Fruit fly (Drosophila melanogaster) whole organism, embryonic: ENCODE measurements around the gene nAChRalpha6.

Source experiments
- Adf1 ChIP-seq: fragments of 200-800 bp; sonication (Bioruptor generic); IDR thresholded peaks from 2 replicates; pipeline ENCODE4 v1.3.6; 2022; ENCODE audit warnings: missing biosample characterization, missing genetic modification characterization
- Atf-2 ChIP-seq: fragments of 200-800 bp; sonication (Bioruptor generic); optimal IDR thresholded peaks from 2 replicates; lab custom pipeline; 2016; ENCODE audit warnings: missing biosample characterization, missing genetic modification characterization
- Atf6 ChIP-seq: fragments of 200-800 bp; sonication (Bioruptor generic); IDR thresholded peaks from 2 replicates; pipeline ENCODE4 v1.3.6; 2022; ENCODE audit warnings: missing biosample characterization, missing genetic modification characterization
- Awh ChIP-seq: fragments of 200-800 bp; sonication (Bioruptor generic); IDR thresholded peaks from 2 replicates; pipeline ENCODE4, ENCODE4 v1.3.6; 2022; ENCODE audit warnings: missing biosample characterization, missing genetic modification characterization
- C15 ChIP-seq: fragments of 200-800 bp; sonication (Bioruptor generic); IDR thresholded peaks from 3 replicates; pipeline ENCODE4 v1.3.6; 2022; ENCODE audit warnings: missing biosample characterization, missing genetic modification characterization
- CG10654 ChIP-seq: fragments of 200-800 bp; sonication (Bioruptor generic); optimal IDR thresholded peaks from 2 replicates; lab custom pipeline; 2016; ENCODE audit warnings: missing biosample characterization, missing genetic modification characterization
- CG11695 ChIP-seq: fragments of 200-800 bp; sonication (Bioruptor generic); IDR thresholded peaks from 3 replicates; pipeline ENCODE4 v1.3.6; 2022; ENCODE audit warnings: missing biosample characterization, missing genetic modification characterization
- CG11723 ChIP-seq: fragments of 200-800 bp; sonication (Bioruptor generic); optimal IDR thresholded peaks from 2 replicates; lab custom pipeline; 2017; ENCODE audit warnings: missing biosample characterization, mild to moderate bottlenecking, missing genetic modification characterization
- CG12104 ChIP-seq: fragments of 200-800 bp; sonication (Bioruptor generic); optimal IDR thresholded peaks from 3 replicates; lab custom pipeline; 2016; ENCODE audit warnings: missing biosample characterization, missing genetic modification characterization
- CG15514 ChIP-seq: fragments of 200-800 bp; sonication (Bioruptor generic); optimal IDR thresholded peaks from 3 replicates; lab custom pipeline; 2017; ENCODE audit warnings: missing biosample characterization, missing genetic modification characterization, mild to moderate bottlenecking, moderate library complexity, missing genetic modification reagents
- CG17385 ChIP-seq: fragments of 200-800 bp; sonication (Bioruptor generic); optimal IDR thresholded peaks from 3 replicates; lab custom pipeline; 2018; ENCODE audit warnings: missing biosample characterization, mild to moderate bottlenecking, missing genetic modification characterization
- CG18011 ChIP-seq: fragments of 200-800 bp; sonication (Bioruptor generic); optimal IDR thresholded peaks from 2 replicates; lab custom pipeline; 2017; ENCODE audit warnings: missing biosample characterization, missing genetic modification characterization, mild to moderate bottlenecking, moderate library complexity, missing genotype
- CG18476 ChIP-seq: fragments of 200-800 bp; sonication (Bioruptor generic); optimal IDR thresholded peaks from 2 replicates; lab custom pipeline; 2016; ENCODE audit warnings: missing biosample characterization, mild to moderate bottlenecking, missing genetic modification characterization
- CG2202 ChIP-seq: fragments of 200-800 bp; sonication (Bioruptor generic); optimal IDR thresholded peaks from 2 replicates; lab custom pipeline; 2018; ENCODE audit warnings: missing biosample characterization, mild to moderate bottlenecking, missing genetic modification characterization
- CG2712 ChIP-seq: fragments of 200-800 bp; optimal IDR thresholded peaks from 3 replicates; lab custom pipeline; 2019; ENCODE audit warnings: missing biosample characterization, mild to moderate bottlenecking, missing genetic modification characterization, moderate library complexity
- CG33213 ChIP-seq: fragments of 200-800 bp; sonication (Bioruptor generic); optimal IDR thresholded peaks from 3 replicates; lab custom pipeline; 2016; ENCODE audit warnings: missing biosample characterization, missing genetic modification characterization
- CG3407 ChIP-seq: fragments of 200-800 bp; sonication (Bioruptor generic); optimal IDR thresholded peaks from 2 replicates; lab custom pipeline; 2018; ENCODE audit warnings: missing biosample characterization, mild to moderate bottlenecking, missing genetic modification characterization
- CG43689 ChIP-seq: fragments of 200-800 bp; sonication (Bioruptor generic); IDR thresholded peaks from 2 replicates; pipeline ENCODE4 v1.3.6; 2022; ENCODE audit warnings: missing biosample characterization, missing genetic modification characterization
- CG4617 ChIP-seq: fragments of 200-800 bp; sonication (Bioruptor generic); optimal IDR thresholded peaks from 3 replicates; lab custom pipeline; 2016; ENCODE audit warnings: missing biosample characterization, missing genetic modification characterization, borderline replicate concordance
- CG6791 ChIP-seq: fragments of 200-800 bp; sonication (Bioruptor generic); IDR thresholded peaks from 3 replicates; pipeline ENCODE4 v1.3.6; 2022; ENCODE audit warnings: missing biosample characterization, missing genetic modification characterization; ENCODE audit not compliant: partially characterized antibody
- CG7357 ChIP-seq: fragments of 200-800 bp; sonication (Bioruptor generic); IDR thresholded peaks from 3 replicates; pipeline ENCODE4 v1.3.6; 2022; ENCODE audit warnings: missing biosample characterization, missing genetic modification characterization
- CG9215 ChIP-seq: fragments of 200-800 bp; sonication (Bioruptor generic); IDR thresholded peaks from 2 replicates; pipeline ENCODE4 v1.3.6; 2022; ENCODE audit warnings: missing biosample characterization, missing genetic modification characterization
- CTCF ChIP-seq: fragments of 200-800 bp; sonication (Bioruptor generic); optimal IDR thresholded peaks from 2 replicates; lab custom pipeline; 2017; ENCODE audit warnings: missing biosample characterization, mild to moderate bottlenecking, missing genetic modification characterization, moderate library complexity
- D ChIP-seq, 2 experiments: fragments of 200-800 bp in 1 of 2; fragments of >200 bp in 1 of 2; sonication (Bioruptor generic) in 1 of 2; optimal IDR thresholded peaks; 2 replicates in 1 of 2; 3 replicates in 1 of 2; lab custom pipeline; 2017; ENCODE audit warnings: mild to moderate bottlenecking in 1 of 2, missing biosample characterization in 1 of 2, missing genetic modification characterization in 1 of 2, missing genetic modification reagents in 1 of 2
- Dfd ChIP-seq, 2 experiments: fragments of >200 bp; optimal IDR thresholded peaks; 2 replicates each; lab custom pipeline; 2017; ENCODE audit warnings: missing biosample characterization in 2 of 2, missing genetic modification characterization in 2 of 2
- Gug ChIP-seq: fragments of 200-800 bp; sonication (Bioruptor generic); IDR thresholded peaks from 4 replicates; pipeline ENCODE4 v1.3.6; 2022; ENCODE audit warnings: missing biosample characterization, missing genetic modification characterization
- Hr39 ChIP-seq: fragments of >200 bp; optimal IDR thresholded peaks from 2 replicates; lab custom pipeline; 2017
- Hsf ChIP-seq: fragments of 200-800 bp; sonication (Bioruptor generic); optimal IDR thresholded peaks from 3 replicates; lab custom pipeline; 2016; ENCODE audit warnings: missing biosample characterization, missing genetic modification characterization
- Oaz ChIP-seq: fragments of 200-800 bp; sonication (Bioruptor generic); IDR thresholded peaks from 2 replicates; pipeline ENCODE4 v1.3.6; 2022; ENCODE audit warnings: missing biosample characterization, missing genetic modification characterization
- Stat92E ChIP-seq, 3 experiments: fragments of >200 bp in 2 of 3; fragments of 200-800 bp in 1 of 3; sonication (Bioruptor generic) in 1 of 3; optimal IDR thresholded peaks; 2 replicates each; lab custom pipeline; 2017 to 2019; ENCODE audit warnings: missing biosample characterization in 3 of 3, missing genetic modification characterization in 3 of 3, mild to moderate bottlenecking in 1 of 3, moderate library complexity in 1 of 3
- btn ChIP-seq: fragments of 200-800 bp; sonication (Bioruptor generic); optimal IDR thresholded peaks from 2 replicates; lab custom pipeline; 2016; ENCODE audit warnings: missing biosample characterization, missing genetic modification characterization
- dpn ChIP-seq, 2 experiments: fragments of 200-800 bp; sonication (Bioruptor generic); optimal IDR thresholded peaks; 3 replicates each; lab custom pipeline; 2016; ENCODE audit warnings: missing biosample characterization in 2 of 2, missing genetic modification characterization in 2 of 2
- gce ChIP-seq: fragments of 200-800 bp; sonication (Bioruptor generic); IDR thresholded peaks from 3 replicates; pipeline ENCODE4 v1.3.6; 2022; ENCODE audit warnings: missing biosample characterization, missing genetic modification characterization
- grau ChIP-seq: fragments of 200-800 bp; optimal IDR thresholded peaks from 3 replicates; lab custom pipeline; 2019; ENCODE audit warnings: missing biosample characterization, mild to moderate bottlenecking, missing genetic modification characterization, moderate library complexity
- jigr1 ChIP-seq: fragments of 200-800 bp; sonication (Bioruptor generic); IDR thresholded peaks from 3 replicates; pipeline ENCODE4 v1.3.6; 2022; ENCODE audit warnings: missing biosample characterization, missing genetic modification characterization
- jumu ChIP-seq: fragments of 200-800 bp; sonication (Bioruptor generic); optimal IDR thresholded peaks from 3 replicates; lab custom pipeline; 2016; ENCODE audit warnings: missing biosample characterization, missing genetic modification characterization
- lab ChIP-seq: fragments of 200-800 bp; sonication (Bioruptor generic); optimal IDR thresholded peaks from 3 replicates; lab custom pipeline; 2017; ENCODE audit warnings: missing biosample characterization, missing genetic modification characterization, mild to moderate bottlenecking, moderate library complexity, missing genetic modification reagents
- lola ChIP-seq, 3 experiments: fragments of >200 bp in 2 of 3; fragments of 200-800 bp in 1 of 3; sonication (Bioruptor generic) in 1 of 3; optimal IDR thresholded peaks; 2 replicates each; lab custom pipeline; 2017 to 2019; ENCODE audit warnings: missing biosample characterization in 3 of 3, missing genetic modification characterization in 3 of 3, mild to moderate bottlenecking in 1 of 3, moderate library complexity in 1 of 3
- mam ChIP-seq: fragments of 200-800 bp; sonication (Bioruptor generic); optimal IDR thresholded peaks from 3 replicates; lab custom pipeline; 2016; ENCODE audit warnings: missing biosample characterization, missing genetic modification characterization
- odd ChIP-seq: fragments of 200-800 bp; sonication (Bioruptor generic); optimal IDR thresholded peaks from 2 replicates; lab custom pipeline; 2017; ENCODE audit warnings: missing biosample characterization, mild to moderate bottlenecking, missing genetic modification characterization
- pita ChIP-seq: fragments of 200-800 bp; sonication (Bioruptor generic); optimal IDR thresholded peaks from 2 replicates; lab custom pipeline; 2017; ENCODE audit warnings: missing biosample characterization, mild to moderate bottlenecking, missing genetic modification characterization
- ro ChIP-seq: fragments of 200-800 bp; sonication (Bioruptor generic); IDR thresholded peaks from 2 replicates; pipeline ENCODE4 v1.3.6; 2022; ENCODE audit warnings: missing biosample characterization, missing genetic modification characterization
- sens-2 ChIP-seq: fragments of 200-800 bp; sonication (Bioruptor generic); IDR thresholded peaks from 2 replicates; pipeline ENCODE4 v1.3.6; 2022; ENCODE audit warnings: missing biosample characterization, missing genetic modification characterization
- sr ChIP-seq: fragments of 200-800 bp; sonication (Bioruptor generic); IDR thresholded peaks from 3 replicates; pipeline ENCODE4 v1.3.6; 2022; ENCODE audit warnings: missing biosample characterization, missing genetic modification characterization
- trh ChIP-seq: fragments of 200-800 bp; sonication (Bioruptor generic); optimal IDR thresholded peaks from 2 replicates; lab custom pipeline; 2016; ENCODE audit warnings: missing biosample characterization, missing genetic modification characterization
- twi ChIP-seq: fragments of 200-800 bp; optimal IDR thresholded peaks from 2 replicates; lab custom pipeline; 2019; ENCODE audit warnings: missing biosample characterization, mild to moderate bottlenecking, missing genetic modification characterization, moderate library complexity
- usp ChIP-seq: fragments of >200 bp; optimal IDR thresholded peaks from 2 replicates; lab custom pipeline; 2017; ENCODE audit warnings: missing biosample characterization, missing genetic modification characterization
- yki ChIP-seq: fragments of >200 bp; optimal IDR thresholded peaks from 3 replicates; lab custom pipeline; 2018
- zfh1 ChIP-seq: fragments of 200-800 bp; sonication (Bioruptor generic); IDR thresholded peaks from 3 replicates; pipeline ENCODE4 v1.3.6; 2022; ENCODE audit warnings: missing biosample characterization, missing genetic modification characterization

Gene nAChRalpha6

DNA sequence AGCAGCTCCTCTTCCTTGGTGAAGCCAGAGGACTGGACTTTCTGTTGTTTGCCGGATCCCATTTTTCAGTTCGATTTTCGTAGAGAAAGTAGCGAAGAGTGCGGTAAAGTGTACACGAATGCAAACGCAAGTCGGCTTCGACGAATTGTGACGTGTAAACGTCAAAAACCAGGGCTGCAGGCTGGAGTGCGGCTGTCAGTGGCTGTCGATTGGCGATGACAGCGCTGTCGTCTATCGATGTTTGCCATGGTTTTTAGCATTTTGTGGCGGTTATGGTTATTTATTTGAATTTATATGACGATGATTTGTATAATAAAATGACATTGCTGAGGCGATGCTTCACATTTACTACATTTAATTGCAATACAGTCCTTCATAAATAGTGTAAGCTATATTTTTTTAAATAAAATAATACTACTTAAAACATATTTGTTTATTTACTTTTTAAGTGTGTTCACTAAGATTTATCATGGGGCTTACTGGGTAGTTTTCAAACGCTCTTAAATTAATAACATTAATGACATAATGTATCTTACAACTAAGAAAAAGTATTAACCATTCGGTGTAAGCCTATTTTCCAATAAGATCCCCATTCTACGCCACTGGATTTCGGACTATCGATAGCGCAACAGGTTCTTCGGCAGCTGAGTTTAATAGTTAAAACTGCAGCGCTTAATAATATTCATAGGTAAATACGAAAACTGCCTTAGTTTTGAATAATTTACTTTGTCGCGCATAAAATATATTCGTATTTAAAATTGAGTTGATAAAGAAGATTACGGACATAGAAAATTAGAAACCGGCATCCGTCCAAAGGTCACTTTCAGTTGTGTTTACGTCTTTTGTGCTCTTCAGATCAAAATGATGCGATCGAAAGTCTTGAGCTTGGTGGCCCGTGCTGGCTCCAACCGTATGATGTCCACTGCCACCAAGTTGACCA, 32.2 kb upstream of the nAChRalpha6 start, which contains the start of the genes CG5885 and CG4598 (continued):
- TF ChIP-seq CG4617 (peak; percentile 48), Awh (GFP tag; lab: Robert Waterston, UW) (peak; percentile 78), CTCF (no peak), CG2202 (tag; lab: Kevin White, UChicago) (peak; percentile 47), dpn (GFP tag; optimal IDR thresholded peaks at IDR 0.05; lab: Kevin White, UChicago) (peak; percentile 38 to 74), Gug (GFP tag; lab: Robert Waterston, UW) (peak; percentile 56; the same call in 2 of the 4 replicates), CG12104 (peak; percentile 45), CG10654 (GFP tag; lab: Kevin White, UChicago) (peak; percentile 39), CG43689 (GFP tag; lab: Robert Waterston, UW) (0 out of 2 replicates have a peak, but pooled peaks have one; percentile 10), CG7357 (GFP tag; lab: Robert Waterston, UW) (no peak), zfh1 (GFP tag; lab: Robert Waterston, UW) (peak; percentile 69), CG11695 (GFP tag; lab: Robert Waterston, UW) (peak; percentile 66; the same call in 2 of the 3 replicates), CG3407 (peak; percentile 54), CG18476 (no peak), Oaz (GFP tag; lab: Robert Waterston, UW) (0 out of 2 replicates have a peak, but pooled peaks have one; percentile 20), CG18011 (GFP tag; lab: Kevin White, UChicago) (peak; percentile 11), gce (GFP tag; lab: Robert Waterston, UW) (no peak), Stat92E (GFP tag; optimal IDR thresholded peaks at IDR 0.05; lab: Kevin White, UChicago) (peak in 1 of 3 experiments; percentile 52), pita (no peak), grau (peak; percentile 75), btn (GFP tag; lab: Kevin White, UChicago) (no peak), CG9215 (GFP tag; lab: Robert Waterston, UW) (0 out of 2 replicates have a peak, but pooled peaks have one; percentile 13), lola (GFP tag; optimal IDR thresholded peaks at IDR 0.05; lab: Kevin White, UChicago) (peak in 1 of 3 experiments; percentile 71), C15 (GFP tag; lab: Robert Waterston, UW) (0 out of 3 replicates have a peak, but pooled peaks have one; percentile 17), mam (GFP tag; lab: Kevin White, UChicago) (peak; percentile 71), CG6791 (GFP tag; lab: Robert Waterston, UW) (peak; percentile 78), D (optimal IDR thresholded peaks at IDR 0.05; lab: Kevin White, UChicago) (no peak), D (GFP tag; optimal IDR thresholded peaks at IDR 0.05; lab: Kevin White, UChicago) (peak; percentile 34), sr (GFP tag; lab: Robert Waterston, UW) (no peak; the same call in 2 of the 3 replicates), trh (GFP tag; lab: Kevin White, UChicago) (peak; percentile 61), CG15514 (peak; percentile 64), Adf1 (GFP tag; lab: Robert Waterston, UW) (peak; percentile 50), odd (GFP tag; lab: Kevin White, UChicago) (peak; percentile 56), jigr1 (GFP tag; lab: Robert Waterston, UW) (no peak), yki (lab: Kevin White, UChicago) (no peak), Hsf (GFP tag; lab: Kevin White, UChicago) (peak; percentile 38), Dfd (GFP tag; optimal IDR thresholded peaks at IDR 0.05; lab: Kevin White, UChicago) (no peak), sens-2 (GFP tag; lab: Robert Waterston, UW) (peak; percentile 72; the same call in 1 of the 2 replicates), Hr39 (lab: Kevin White, UChicago) (no peak), twi (tag; lab: Kevin White, UChicago) (peak; percentile 35), lab (GFP tag; lab: Kevin White, UChicago) (peak; percentile 40), ro (GFP tag; lab: Robert Waterston, UW) (no peak), Atf6 (GFP tag; lab: Robert Waterston, UW) (peak; percentile 67; the same call in 1 of the 2 replicates), usp (GFP tag; lab: Kevin White, UChicago) (no peak), CG11723 (GFP tag; lab: Kevin White, UChicago) (peak; percentile 21), CG33213 (GFP tag; lab: Kevin White, UChicago) (no peak), CG17385 (GFP tag; lab: Kevin White, UChicago) (peak; percentile 64), CG2712 (peak; percentile 61), Atf-2 (no peak), jumu (GFP tag; lab: Kevin White, UChicago) (peak; percentile 30)
